Fruit fly (Drosophila melanogaster) whole organism, embryonic: ENCODE results near the gene eIF4G2.

Experiments
- Antp ChIP-seq: fragments of 200-800 bp; sonication (Bioruptor generic); optimal IDR thresholded peaks from 3 replicates; lab custom pipeline; 2016; ENCODE audit warnings: missing biosample characterization, missing genetic modification characterization
- Awh ChIP-seq: fragments of 200-800 bp; sonication (Bioruptor generic); IDR thresholded peaks from 2 replicates; pipeline ENCODE4, ENCODE4 v1.3.6; 2022; ENCODE audit warnings: missing biosample characterization, missing genetic modification characterization
- CG1024 ChIP-seq: fragments of 200-800 bp; sonication (Bioruptor generic); IDR thresholded peaks from 2 replicates; pipeline ENCODE4 v1.3.6; 2022; ENCODE audit warnings: missing biosample characterization, missing genetic modification characterization
- CG11085 ChIP-seq: fragments of 200-800 bp; sonication (Bioruptor generic); IDR thresholded peaks from 2 replicates; pipeline ENCODE4 v1.3.6; 2022; ENCODE audit warnings: missing biosample characterization, missing genetic modification characterization
- CG13775 ChIP-seq: fragments of 200-800 bp; sonication (Bioruptor generic); optimal IDR thresholded peaks from 3 replicates; lab custom pipeline; 2017; ENCODE audit warnings: missing biosample characterization, mild to moderate bottlenecking, missing genetic modification characterization
- CG14667 ChIP-seq: fragments of 200-800 bp; sonication (Bioruptor generic); IDR thresholded peaks from 2 replicates; pipeline ENCODE4 v1.3.6; 2022; ENCODE audit warnings: missing biosample characterization, missing genetic modification characterization
- CG15073 ChIP-seq: fragments of 200-800 bp; sonication (Bioruptor generic); optimal IDR thresholded peaks from 2 replicates; lab custom pipeline; 2016; ENCODE audit warnings: missing biosample characterization, missing genetic modification characterization
- CG15601 ChIP-seq: fragments of 200-800 bp; sonication (Bioruptor generic); optimal IDR thresholded peaks from 3 replicates; lab custom pipeline; 2019; ENCODE audit warnings: missing biosample characterization, mild to moderate bottlenecking, missing genetic modification characterization, moderate library complexity
- CG4282 ChIP-seq: fragments of 200-800 bp; sonication (Bioruptor generic); optimal IDR thresholded peaks from 2 replicates; lab custom pipeline; 2016; ENCODE audit warnings: missing biosample characterization, missing genetic modification characterization
- CG4730 ChIP-seq: fragments of 200-800 bp; sonication (Bioruptor generic); IDR thresholded peaks from 2 replicates; pipeline ENCODE4 v1.3.6; 2022; ENCODE audit warnings: missing biosample characterization, missing genetic modification characterization
- CG6813 ChIP-seq: fragments of 200-800 bp; sonication (Bioruptor generic); optimal IDR thresholded peaks from 2 replicates; lab custom pipeline; 2017; ENCODE audit warnings: missing biosample characterization, missing genetic modification characterization, mild to moderate bottlenecking, moderate library complexity, missing genetic modification reagents
- CG7372 ChIP-seq: fragments of 200-800 bp; sonication (Bioruptor generic); IDR thresholded peaks from 2 replicates; pipeline ENCODE4 v1.3.6; 2022; ENCODE audit warnings: missing biosample characterization, missing genetic modification characterization
- CG7786 ChIP-seq: fragments of 200-800 bp; sonication (Bioruptor generic); optimal IDR thresholded peaks from 2 replicates; lab custom pipeline; 2016; ENCODE audit warnings: missing biosample characterization, missing genetic modification characterization
- CG8089 ChIP-seq: fragments of 200-800 bp; sonication (Bioruptor generic); optimal IDR thresholded peaks from 3 replicates; lab custom pipeline; 2016; ENCODE audit warnings: missing biosample characterization, missing genetic modification characterization
- CG9215 ChIP-seq: fragments of 200-800 bp; sonication (Bioruptor generic); IDR thresholded peaks from 2 replicates; pipeline ENCODE4 v1.3.6; 2022; ENCODE audit warnings: missing biosample characterization, missing genetic modification characterization
- Drgx ChIP-seq: fragments of 200-800 bp; sonication (Bioruptor generic); IDR thresholded peaks from 2 replicates; pipeline ENCODE4 v1.3.6; 2022; ENCODE audit warnings: missing biosample characterization, missing genetic modification characterization
- ERR ChIP-seq: fragments of 200-800 bp; sonication (Bioruptor generic); optimal IDR thresholded peaks from 2 replicates; lab custom pipeline; 2016; ENCODE audit warnings: missing biosample characterization, missing genetic modification characterization
- Ets97D ChIP-seq: fragments of 200-800 bp; sonication (Bioruptor generic); optimal IDR thresholded peaks from 3 replicates; lab custom pipeline; 2016; ENCODE audit warnings: missing biosample characterization, missing genetic modification characterization
- MTF-1 ChIP-seq: fragments of 200-800 bp; sonication (Bioruptor generic); optimal IDR thresholded peaks from 2 replicates; lab custom pipeline; 2018; ENCODE audit warnings: missing biosample characterization, mild to moderate bottlenecking, missing genetic modification characterization, borderline replicate concordance
- Mrtf ChIP-seq: fragments of 200-800 bp; sonication (Bioruptor generic); IDR thresholded peaks from 3 replicates; pipeline ENCODE4 v1.3.6; 2022; ENCODE audit warnings: missing biosample characterization, missing genetic modification characterization
- Rfx ChIP-seq: fragments of 200-800 bp; sonication (Bioruptor generic); IDR thresholded peaks from 2 replicates; pipeline ENCODE4 v1.3.6; 2022; ENCODE audit warnings: missing biosample characterization, missing genetic modification characterization
- Six4 ChIP-seq: fragments of 200-800 bp; sonication (Bioruptor generic); optimal IDR thresholded peaks from 2 replicates; lab custom pipeline; 2016; ENCODE audit warnings: missing biosample characterization, missing genetic modification characterization
- ab ChIP-seq: fragments of 200-800 bp; sonication (Bioruptor generic); optimal IDR thresholded peaks from 2 replicates; lab custom pipeline; 2016; ENCODE audit warnings: missing biosample characterization, missing genetic modification characterization
- abd-A ChIP-seq: fragments of 200-800 bp; sonication (Bioruptor generic); optimal IDR thresholded peaks from 3 replicates; lab custom pipeline; 2019; ENCODE audit warnings: missing biosample characterization, mild to moderate bottlenecking, missing genetic modification characterization, moderate library complexity
- ac ChIP-seq: fragments of 200-800 bp; sonication (Bioruptor generic); optimal IDR thresholded peaks from 3 replicates; lab custom pipeline; 2017; ENCODE audit warnings: missing biosample characterization, mild to moderate bottlenecking, missing genetic modification characterization
- bsh ChIP-seq, 2 experiments: fragments of 200-800 bp; sonication (Bioruptor generic); optimal IDR thresholded peaks; 2 replicates each; lab custom pipeline; 2017 to 2018; ENCODE audit warnings: mild to moderate bottlenecking in 2 of 2, missing biosample characterization in 2 of 2, missing genetic modification characterization in 2 of 2, moderate library complexity in 1 of 2
- chm ChIP-seq: fragments of 200-800 bp; sonication (Bioruptor generic); IDR thresholded peaks from 2 replicates; pipeline ENCODE4 v1.3.6; 2022; ENCODE audit warnings: missing biosample characterization, missing genetic modification characterization
- ci ChIP-seq: fragments of 200-800 bp; sonication (Bioruptor generic); IDR thresholded peaks from 3 replicates; pipeline ENCODE4 v1.3.6; 2022; ENCODE audit warnings: missing biosample characterization, missing genetic modification characterization
- crc ChIP-seq: fragments of 200-800 bp; sonication (Bioruptor generic); optimal IDR thresholded peaks from 2 replicates; lab custom pipeline; 2016; ENCODE audit warnings: missing biosample characterization, missing genetic modification characterization
- emc ChIP-seq: fragments of 200-800 bp; sonication (Bioruptor generic); optimal IDR thresholded peaks from 2 replicates; lab custom pipeline; 2016; ENCODE audit warnings: missing biosample characterization, missing genetic modification characterization
- ftz-f1 ChIP-seq: fragments of 200-800 bp; sonication (Bioruptor generic); optimal IDR thresholded peaks from 2 replicates; lab custom pipeline; 2016; ENCODE audit warnings: missing biosample characterization, missing genetic modification characterization
- gce ChIP-seq: fragments of 200-800 bp; sonication (Bioruptor generic); IDR thresholded peaks from 3 replicates; pipeline ENCODE4 v1.3.6; 2022; ENCODE audit warnings: missing biosample characterization, missing genetic modification characterization
- gem ChIP-seq: fragments of 200-800 bp; sonication (Bioruptor generic); optimal IDR thresholded peaks from 2 replicates; lab custom pipeline; 2019; ENCODE audit warnings: missing biosample characterization, mild to moderate bottlenecking, missing genetic modification characterization, moderate library complexity
- ham ChIP-seq: fragments of 200-800 bp; sonication (Bioruptor generic); IDR thresholded peaks from 2 replicates; pipeline ENCODE4 v1.3.6; 2022; ENCODE audit warnings: missing biosample characterization, missing genetic modification characterization
- jing ChIP-seq: fragments of 200-800 bp; sonication (Bioruptor generic); optimal IDR thresholded peaks from 2 replicates; lab custom pipeline; 2018; ENCODE audit warnings: missing biosample characterization, mild to moderate bottlenecking, missing genetic modification characterization
- kay ChIP-seq: fragments of 200-800 bp; sonication (Bioruptor generic); optimal IDR thresholded peaks from 2 replicates; lab custom pipeline; 2016; ENCODE audit warnings: missing biosample characterization, missing genetic modification characterization
- lola ChIP-seq, 3 experiments: fragments of >200 bp in 2 of 3; fragments of 200-800 bp in 1 of 3; sonication (Bioruptor generic) in 1 of 3; optimal IDR thresholded peaks; 2 replicates each; lab custom pipeline; 2017 to 2019; ENCODE audit warnings: missing biosample characterization in 3 of 3, missing genetic modification characterization in 3 of 3, mild to moderate bottlenecking in 1 of 3, moderate library complexity in 1 of 3
- nerfin-1 ChIP-seq: fragments of 200-800 bp; sonication (Bioruptor generic); optimal IDR thresholded peaks from 3 replicates; lab custom pipeline; 2019; ENCODE audit warnings: missing biosample characterization, mild to moderate bottlenecking, missing genetic modification characterization, moderate library complexity
- otp ChIP-seq: fragments of 200-800 bp; sonication (Bioruptor generic); IDR thresholded peaks from 3 replicates; pipeline ENCODE4, ENCODE4 v1.3.6; 2022; ENCODE audit warnings: missing biosample characterization, missing genetic modification characterization
- pan ChIP-seq, 4 experiments: fragments of >200 bp in 3 of 4; fragments of 200-800 bp in 1 of 4; sonication (Bioruptor generic) in 1 of 4; optimal IDR thresholded peaks in 3 of 4; IDR thresholded peaks in 1 of 4; 2 replicates each; pipeline versions ENCODE4 v1.3.6 to Lab custom; 2017 to 2022; ENCODE audit warnings: missing biosample characterization in 2 of 4, missing genetic modification characterization in 2 of 4, mixed read lengths in 1 of 4
- run ChIP-seq: fragments of 200-800 bp; sonication (Bioruptor generic); optimal IDR thresholded peaks from 3 replicates; lab custom pipeline; 2018; ENCODE audit warnings: missing biosample characterization, mild to moderate bottlenecking, missing genetic modification characterization
- sc ChIP-seq, 3 experiments: fragments of >200 bp in 2 of 3; fragments of 200-800 bp in 1 of 3; sonication (Bioruptor generic) in 1 of 3; optimal IDR thresholded peaks; 2 replicates in 2 of 3; 3 replicates in 1 of 3; lab custom pipeline; 2017; ENCODE audit warnings: mild to moderate bottlenecking in 1 of 3, missing biosample characterization in 1 of 3, missing genetic modification characterization in 1 of 3, missing genetic modification reagents in 1 of 3
- slbo ChIP-seq: fragments of 200-800 bp; sonication (Bioruptor generic); IDR thresholded peaks from 2 replicates; pipeline ENCODE4 v1.3.6; 2022; ENCODE audit warnings: missing biosample characterization, missing genetic modification characterization
- ssp ChIP-seq: fragments of 200-800 bp; sonication (Bioruptor generic); IDR thresholded peaks from 2 replicates; pipeline ENCODE4 v1.3.6; 2022; ENCODE audit warnings: missing biosample characterization, missing genetic modification characterization
- sug ChIP-seq: fragments of 200-800 bp; optimal IDR thresholded peaks from 2 replicates; lab custom pipeline; 2019; ENCODE audit warnings: missing biosample characterization, mild to moderate bottlenecking, missing genetic modification characterization, moderate library complexity
- tap ChIP-seq: fragments of 200-800 bp; optimal IDR thresholded peaks from 3 replicates; lab custom pipeline; 2019; ENCODE audit warnings: missing biosample characterization, mild to moderate bottlenecking, missing genetic modification characterization, moderate library complexity
- vfl ChIP-seq: fragments of 200-800 bp; sonication (Bioruptor generic); optimal IDR thresholded peaks from 2 replicates; lab custom pipeline; 2016; ENCODE audit warnings: missing biosample characterization, missing genetic modification characterization

eIF4G2 gene

DNA sequence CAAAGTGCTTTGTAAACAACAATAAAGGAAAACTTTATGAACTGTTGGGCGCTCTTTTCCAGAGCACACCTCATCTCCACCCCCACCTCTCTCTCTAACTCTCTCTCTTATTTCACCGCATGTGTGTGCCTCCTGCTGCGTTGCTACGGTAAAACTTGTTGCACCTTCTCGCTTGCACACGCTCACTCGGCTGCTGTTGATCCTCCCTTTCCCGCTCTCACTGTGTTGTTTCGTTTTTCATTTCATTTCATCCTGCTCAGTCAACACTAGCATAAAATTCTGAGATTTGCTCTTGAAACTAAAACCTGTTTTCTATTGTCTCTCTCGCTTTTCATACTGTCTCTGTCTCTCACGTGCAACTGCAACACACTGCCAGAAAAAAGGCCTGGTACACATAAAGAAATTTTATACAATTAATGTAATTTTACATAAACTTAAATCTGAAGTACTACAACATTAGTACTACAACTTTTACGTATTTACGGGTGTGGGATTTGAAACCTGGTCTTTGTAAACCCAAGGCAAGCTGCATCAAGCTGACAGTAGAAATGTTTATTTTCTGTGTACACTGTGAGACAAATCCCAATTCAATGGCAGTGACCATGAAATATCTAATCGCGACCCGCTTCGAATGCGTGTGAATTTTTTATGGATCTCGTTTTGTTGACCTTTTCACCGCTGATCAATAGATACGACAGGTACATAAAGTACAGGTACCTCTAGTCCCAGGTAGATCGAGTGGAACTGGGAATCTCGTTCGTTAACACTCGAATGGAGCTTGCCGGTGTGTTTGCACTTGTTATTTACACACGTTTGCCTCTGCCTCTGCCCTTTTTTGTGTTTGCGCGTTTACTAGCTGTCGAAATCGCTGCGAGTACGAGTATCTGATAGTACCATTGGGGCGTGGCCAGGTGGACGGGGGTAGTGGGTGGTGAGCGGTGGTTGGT, 36.3 kb downstream of the eIF4G2 start (continued):
- TF ChIP-seq vfl (GFP tag; lab: Kevin White, UChicago) (peak; percentile 58), emc (GFP tag; lab: Kevin White, UChicago) (peak; percentile 8), CG7372 (GFP tag; lab: Robert Waterston, UW) (peak; percentile 62; the same call in 1 of the 2 replicates), CG1024 (GFP tag; lab: Robert Waterston, UW) (peak; percentile 81), CG14667 (peak; percentile 80), Rfx (peak; percentile 56; the same call in 1 of the 2 replicates), ab (peak; percentile 83), jing (GFP tag; lab: Kevin White, UChicago) (peak; percentile 89), nerfin-1 (peak; percentile 82), MTF-1 (GFP tag; lab: Kevin White, UChicago) (peak; percentile 77), otp (GFP tag; lab: Robert Waterston, UW) (peak; percentile 77), ci (GFP tag; lab: Robert Waterston, UW) (peak; percentile 90), Mrtf (GFP tag; lab: Robert Waterston, UW) (peak; percentile 59; the same call in 2 of the 3 replicates), CG11085 (GFP tag; lab: Robert Waterston, UW) (no peak), sc (optimal IDR thresholded peaks at IDR 0.05; lab: Kevin White, UChicago) (no peak), sc (GFP tag; optimal IDR thresholded peaks at IDR 0.05; lab: Kevin White, UChicago) (peak; percentile 91), Antp (GFP tag; lab: Kevin White, UChicago) (peak; percentile 77), Drgx (peak; percentile 88), pan (optimal IDR thresholded peaks at IDR 0.05; lab: Kevin White, UChicago) (no peak), pan (GFP tag; optimal IDR thresholded peaks at IDR 0.05 in 1 of 2, IDR thresholded peaks at IDR 0.05 in 1 of 2) (peak in 1 of 2 experiments; percentile 81), gem (tag; lab: Kevin White, UChicago) (peak; percentile 95), CG6813 (peak; percentile 82), abd-A (peak; percentile 48), CG4282 (peak; percentile 65), ac (GFP tag; lab: Kevin White, UChicago) (peak; percentile 93), ftz-f1 (peak; percentile 65), tap (tag; lab: Kevin White, UChicago) (peak; percentile 77), CG9215 (peak; percentile 50), gce (GFP tag; lab: Robert Waterston, UW) (peak; percentile 58; the same call in 2 of the 3 replicates), CG13775 (GFP tag; lab: Kevin White, UChicago) (peak; percentile 88), CG7786 (peak; percentile 61), Awh (GFP tag; lab: Robert Waterston, UW) (peak; percentile 69), bsh (GFP tag; optimal IDR thresholded peaks at IDR 0.05; lab: Kevin White, UChicago) (peak; percentile 88 to 97), CG15601 (tag; lab: Kevin White, UChicago) (peak; percentile 93), CG4730 (GFP tag; lab: Robert Waterston, UW) (peak; percentile 84), Ets97D (GFP tag; lab: Kevin White, UChicago) (peak; percentile 64), ham (no peak), sug (peak; percentile 77), ssp (GFP tag; lab: Robert Waterston, UW) (peak; percentile 78), run (tag; lab: Kevin White, UChicago) (peak; percentile 70), kay (peak; percentile 72), Six4 (GFP tag; lab: Kevin White, UChicago) (peak; percentile 83), slbo (GFP tag; lab: Robert Waterston, UW) (peak; percentile 33; the same call in 1 of the 2 replicates), CG8089 (GFP tag; lab: Kevin White, UChicago) (peak; percentile 87), crc (peak; percentile 47), lola (GFP tag; optimal IDR thresholded peaks at IDR 0.05; lab: Kevin White, UChicago) (peak in 1 of 3 experiments; percentile 97), ERR (GFP tag; lab: Kevin White, UChicago) (no peak), chm (GFP tag; lab: Robert Waterston, UW) (peak; percentile 71), CG15073 (GFP tag; lab: Kevin White, UChicago) (peak; percentile 71)
